Worm (Caenorhabditis elegans): ENCODE data around the gene pigg-1.

Gene pigg-1

DNA sequence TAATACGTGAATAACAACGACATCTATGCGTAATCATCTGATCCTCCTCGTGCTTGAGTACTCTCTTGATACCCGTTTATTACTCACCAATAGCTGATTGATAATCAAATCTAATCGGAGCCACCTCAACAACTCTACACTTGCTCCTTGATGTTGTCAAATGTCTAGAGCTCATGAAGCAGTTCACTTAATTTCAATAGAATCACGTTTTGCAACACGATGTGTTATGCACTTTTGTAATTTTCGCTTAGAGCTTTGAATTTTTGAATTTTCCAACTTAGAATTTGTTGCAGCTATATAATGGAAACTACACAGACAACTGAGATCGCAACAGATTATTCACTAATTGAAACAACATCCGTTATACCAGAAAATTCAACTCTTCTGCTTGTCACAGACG lies 12.4 kb upstream of the pigg-1 start, which contains the start of gene T22C8.1:
TSS of gene T22C8.1 (plus strand) at position 301 of the 400 bp plus-strand sequence.
- no peak for TF ChIP-seq Y105C5A.15 (GFP tag; IDR thresholded peaks at IDR 0.05)

- TF ChIP-seq spr-1 (tag; optimal IDR thresholded peaks at IDR 0.05) (no peak), Y75B8A.6 (GFP tag; IDR thresholded peaks at IDR 0.05) (no peak), T20F7.1 (GFP tag; optimal IDR thresholded peaks at IDR 0.05) (no peak), unc-62 (GFP tag; optimal IDR thresholded peaks at IDR 0.05 in 1 of 2) (no peak), unc-62 (tag; optimal IDR thresholded peaks at IDR 0.05) (no peak), zag-1 (tag; optimal IDR thresholded peaks at IDR 0.05) (no peak), fkh-10 (GFP tag; optimal IDR thresholded peaks at IDR 0.05) (no peak), hlh-11 (tag; optimal IDR thresholded peaks at IDR 0.05) (no peak), ceh-62 (tag; optimal IDR thresholded peaks at IDR 0.05) (no peak), vab-7 (GFP tag; IDR thresholded peaks at IDR 0.05) (no peak), tag-97 (GFP tag; IDR thresholded peaks at IDR 0.05) (no peak), saeg-2 (GFP tag; IDR thresholded peaks at IDR 0.05) (no peak), snpc-1.2 (GFP tag; IDR thresholded peaks at IDR 0.05) (no peak), aha-1 (tag) (no peak), ceh-20 (GFP tag; IDR thresholded peaks at IDR 0.05) (no peak), dmd-8 (GFP tag; IDR thresholded peaks at IDR 0.05) (no peak), set-16 (GFP tag; IDR thresholded peaks at IDR 0.05) (no peak), F49E8.2 (tag; optimal IDR thresholded peaks at IDR 0.05; ENCODE audit: borderline replicate concordance) (no peak), tra-1 (GFP tag; IDR thresholded peaks at IDR 0.05) (no peak)
Observed at ce11 chrII:8611330-8611729, 11.3 kb upstream of the pigg-1 start.

ce11 chrII:8610585-8610984 lies 10.5 kb upstream of the pigg-1 start:
- TF ChIP-seq ZK337.2 (GFP tag; IDR thresholded peaks at IDR 0.05) (no peak), F10B5.3 (tag; optimal IDR thresholded peaks at IDR 0.05) (no peak), mdt-29 (GFP tag; IDR thresholded peaks at IDR 0.05) (no peak), zfp-2 (tag; optimal IDR thresholded peaks at IDR 0.05) (no peak), zip-11 (GFP tag; IDR thresholded peaks at IDR 0.05) (no peak), daf-12 (tag; optimal IDR thresholded peaks at IDR 0.05) (no peak), nhr-11 (tag; optimal IDR thresholded peaks at IDR 0.05) (no peak), R02D3.7 (tag; optimal IDR thresholded peaks at IDR 0.05) (no peak), ztf-7 (tag; optimal IDR thresholded peaks at IDR 0.05) (no peak)

- TF ChIP-seq ces-1 (GFP tag; optimal IDR thresholded peaks at IDR 0.05) (no peak), ceh-82 (tag; optimal IDR thresholded peaks at IDR 0.05) (no peak), set-16 (GFP tag; IDR thresholded peaks at IDR 0.05) (no peak), dpl-1 (GFP tag; optimal IDR thresholded peaks at IDR 0.05) (no peak), spr-3 (GFP tag; optimal IDR thresholded peaks at IDR 0.05) (no peak), fkh-10 (GFP tag; optimal IDR thresholded peaks at IDR 0.05) (no peak), Y48G9A.11 (GFP tag; IDR thresholded peaks at IDR 0.05) (no peak), lin-39 (tag; optimal IDR thresholded peaks at IDR 0.05) (no peak), nhr-11 (tag; optimal IDR thresholded peaks at IDR 0.05) (no peak), cey-2 (tag; optimal IDR thresholded peaks at IDR 0.05; ENCODE audit: borderline replicate concordance, insufficient read depth) (no peak), F10B5.3 (tag; optimal IDR thresholded peaks at IDR 0.05) (no peak), dmd-8 (GFP tag; IDR thresholded peaks at IDR 0.05) (no peak), nhr-237 (tag; optimal IDR thresholded peaks at IDR 0.05) (no peak), ZK337.2 (GFP tag; IDR thresholded peaks at IDR 0.05) (no peak), F49E8.2 (tag; optimal IDR thresholded peaks at IDR 0.05; ENCODE audit: borderline replicate concordance) (no peak), zag-1 (tag; optimal IDR thresholded peaks at IDR 0.05) (no peak)
Observed at ce11 chrII:8610085-8610484, 10.0 kb upstream of the pigg-1 start, which contains the start of gene F28C6.9. TSS of gene F28C6.9 (minus strand) at chrII:8610185.

Data from whole organism, L4 larva.